Worm (Caenorhabditis elegans): ENCODE results near the gene C55B6.5.

ce11 chrX:7224510-7224909, 19.4 kb upstream of the C55B6.5 start:
- TF ChIP-seq nhr-76 (tag; optimal IDR thresholded peaks at IDR 0.05): no peak
- TF ChIP-seq ceh-88 (GFP tag; IDR thresholded peaks at IDR 0.05): no peak
- no peak for TF ChIP-seq pax-3 (tag; optimal IDR thresholded peaks at IDR 0.05)
- TF ChIP-seq sup-37 (GFP tag; optimal IDR thresholded peaks at IDR 0.05): no peak
- TF ChIP-seq aha-1 (tag; optimal IDR thresholded peaks at IDR 0.05): no peak
- no peak for TF ChIP-seq fos-1 (tag; optimal IDR thresholded peaks at IDR 0.05)
- TF ChIP-seq fkh-4 (tag; optimal IDR thresholded peaks at IDR 0.05; ENCODE audit: borderline replicate concordance): no peak
- no peak for TF ChIP-seq ztf-11 (tag; optimal IDR thresholded peaks at IDR 0.05)
- no peak for TF ChIP-seq pqm-1 (tag; optimal IDR thresholded peaks at IDR 0.05)
- TF ChIP-seq nhr-237 (tag; optimal IDR thresholded peaks at IDR 0.05): no peak
